Worm (Caenorhabditis elegans) whole organism, L1 larva: ENCODE measurements around the gene K11H3.5.

Source experiments
- C16A3.4 ChIP-seq: fragments of 150-350 bp; optimal IDR thresholded peaks from 2 replicates; lab custom pipeline; 2014; ENCODE audit warnings: missing biosample characterization, missing genetic modification characterization
- ama-1 ChIP-seq: fragments of 150-350 bp; optimal IDR thresholded peaks from 2 replicates; lab custom pipeline; 2014
- ceh-90 ChIP-seq: sonication (generic microtip); optimal IDR thresholded peaks from 2 replicates; lab custom pipeline; 2016; ENCODE audit warnings: missing genetic modification characterization, missing compliant biosample characterization
- lin-15B ChIP-seq: fragments of 150-350 bp; sonication (generic microtip); optimal IDR thresholded peaks from 3 replicates; lab custom pipeline; 2014; ENCODE audit warnings: missing biosample characterization, missing genetic modification characterization
- skn-1 ChIP-seq: fragments of 150-350 bp; optimal IDR thresholded peaks from 2 replicates; lab custom pipeline; 2014; ENCODE audit warnings: missing biosample characterization, missing genetic modification characterization
- unc-98 ChIP-seq: fragments of 200-800 bp; sonication (Bioruptor generic); IDR thresholded peaks from 2 replicates; pipeline ENCODE4 v1.3.6; 2022; ENCODE audit warnings: missing genetic modification characterization, missing compliant biosample characterization
- zag-1 ChIP-seq: fragments of 150-350 bp; optimal IDR thresholded peaks from 2 replicates; lab custom pipeline; 2014; ENCODE audit warnings: missing biosample characterization, missing genetic modification characterization

DNA sequence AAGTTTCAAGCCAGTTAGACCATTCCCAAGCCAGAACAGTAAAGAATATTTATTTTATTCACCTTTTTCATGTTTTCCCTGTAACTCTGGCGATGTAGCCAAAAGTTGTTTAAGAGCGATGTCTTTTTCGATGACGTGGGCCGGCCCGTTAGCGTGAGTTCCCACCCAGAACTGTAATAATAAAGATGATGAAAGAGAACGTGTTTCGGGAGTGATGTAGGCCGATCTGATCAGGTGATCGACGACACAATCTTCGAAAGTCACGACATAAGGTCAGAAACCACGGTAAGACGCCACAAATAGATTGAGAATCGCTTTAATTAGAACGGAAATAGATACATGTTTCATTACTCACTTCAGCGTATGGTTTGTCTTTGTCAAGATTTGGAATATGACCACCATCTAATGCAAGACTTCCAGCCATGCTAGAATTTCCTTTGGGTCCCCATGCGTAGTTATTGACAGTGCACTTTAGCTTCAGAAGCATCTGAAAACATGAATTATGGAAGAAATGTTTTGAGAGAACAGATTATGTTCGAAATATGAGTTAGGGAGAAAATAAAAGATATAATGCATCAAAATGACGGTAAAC lies 36.5 kb upstream of the K11H3.5 start, which contains the start of gene ZK632.4:
- TF ChIP-seq lin-15B (tag; lab: Kevin White, UChicago) (no peak), ama-1 (no peak), skn-1 (tag; lab: Kevin White, UChicago) (no peak), ceh-90 (tag; lab: Kevin White, UChicago) (no peak), C16A3.4 (no peak), zag-1 (tag; lab: Kevin White, UChicago) (no peak), unc-98 (no peak)
